Fruit fly (Drosophila melanogaster): Measurements from ENCODE around the gene iPLA2-VIA.

iPLA2-VIA gene

dm6 chr3L:9855784-9856426 is 8.2 kb downstream of the iPLA2-VIA start (continued):
- TF ChIP-seq Usf (GFP tag; optimal IDR thresholded peaks at IDR 0.05) = peak; percentile 96
- peak; percentile 96 for TF ChIP-seq sob (GFP tag; IDR thresholded peaks at IDR 0.05)
- TF ChIP-seq NfI (GFP tag; optimal IDR thresholded peaks at IDR 0.05) = peak; percentile 89
- TF ChIP-seq wek (GFP tag; optimal IDR thresholded peaks at IDR 0.05) = peak; percentile 87
- TF ChIP-seq grn (GFP tag; optimal IDR thresholded peaks at IDR 0.05) = peak; percentile 77
- peak; percentile 97 for TF ChIP-seq stc (GFP tag; IDR thresholded peaks at IDR 0.05)
- TF ChIP-seq fu2 (GFP tag; optimal IDR thresholded peaks at IDR 0.05) = peak; percentile 90
- TF ChIP-seq stwl (tag; optimal IDR thresholded peaks at IDR 0.05) = peak; percentile 66
- peak; percentile 97 for TF ChIP-seq H15 (GFP tag; IDR thresholded peaks at IDR 0.05)
- TF ChIP-seq CG6791 (GFP tag; IDR thresholded peaks at IDR 0.05; ENCODE audit: partially characterized antibody) = no peak
- TF ChIP-seq repo (GFP tag; optimal IDR thresholded peaks at IDR 0.05) = peak; percentile 97

- TF ChIP-seq HmgD (GFP tag; optimal IDR thresholded peaks at IDR 0.05) (peak; percentile 84), CG16779 (GFP tag; IDR thresholded peaks at IDR 0.05) (no peak), CG7928 (GFP tag; optimal IDR thresholded peaks at IDR 0.05) (no peak), sens-2 (GFP tag; IDR thresholded peaks at IDR 0.05) (0 out of 2 replicates have a peak, but pooled peaks have one; percentile 15), sqz (GFP tag; optimal IDR thresholded peaks at IDR 0.05) (peak; percentile 24), oc (tag; optimal IDR thresholded peaks at IDR 0.05) (no peak), CG32532 (GFP tag; IDR thresholded peaks at IDR 0.05) (no peak), Hmx (GFP tag; optimal IDR thresholded peaks at IDR 0.05) (no peak), CG9437 (GFP tag; optimal IDR thresholded peaks at IDR 0.05) (peak; percentile 2), CG12071 (GFP tag; optimal IDR thresholded peaks at IDR 0.05) (no peak), Bteb2 (GFP tag; optimal IDR thresholded peaks at IDR 0.05) (no peak), unc-4 (GFP tag; IDR thresholded peaks at IDR 0.05; ENCODE audit: partially characterized antibody) (peak; percentile 71), CG2889 (GFP tag; IDR thresholded peaks at IDR 0.05) (no peak), pb (GFP tag; optimal IDR thresholded peaks at IDR 0.05) (peak; percentile 48), chn (GFP tag; optimal IDR thresholded peaks at IDR 0.05) (peak; percentile 36), lbe (GFP tag; optimal IDR thresholded peaks at IDR 0.05) (peak; percentile 0), kay (GFP tag; optimal IDR thresholded peaks at IDR 0.05) (no peak), eyg (GFP tag; optimal IDR thresholded peaks at IDR 0.05) (no peak), CG34224 (GFP tag; IDR thresholded peaks at IDR 0.05; ENCODE audit: partially characterized antibody) (0 out of 3 replicates have a peak, but pooled peaks have one; percentile 16), sr (GFP tag; IDR thresholded peaks at IDR 0.05) (0 out of 3 replicates have a peak, but pooled peaks have one; percentile 16), CG42726 (GFP tag; IDR thresholded peaks at IDR 0.05; ENCODE audit: partially characterized antibody) (peak; percentile 30), sisA (GFP tag; IDR thresholded peaks at IDR 0.05) (no peak), ci (GFP tag; IDR thresholded peaks at IDR 0.05) (0 out of 3 replicates have a peak, but pooled peaks have one; percentile 5), fu2 (GFP tag; optimal IDR thresholded peaks at IDR 0.05) (no peak), Six4 (GFP tag; optimal IDR thresholded peaks at IDR 0.05) (no peak), gfzf (GFP tag; optimal IDR thresholded peaks at IDR 0.05) (peak; percentile 78), CG13424 (tag; optimal IDR thresholded peaks at IDR 0.05) (no peak), lmd (GFP tag; IDR thresholded peaks at IDR 0.05) (no peak), CG10654 (GFP tag; optimal IDR thresholded peaks at IDR 0.05) (no peak), ems (GFP tag; optimal IDR thresholded peaks at IDR 0.05) (no peak), Myb (GFP tag; optimal IDR thresholded peaks at IDR 0.05) (peak; percentile 9), CG1647 (GFP tag; optimal IDR thresholded peaks at IDR 0.05) (no peak), zf30C (GFP tag; optimal IDR thresholded peaks at IDR 0.05) (no peak), her (GFP tag; optimal IDR thresholded peaks at IDR 0.05) (peak; percentile 99), CG9817 (tag; optimal IDR thresholded peaks at IDR 0.05) (peak; percentile 9), CG11093 (GFP tag; IDR thresholded peaks at IDR 0.05) (no peak), CG7839 (tag; optimal IDR thresholded peaks at IDR 0.05) (no peak)
Observed at dm6 chr3L:9854583-9855519, 9.3 kb downstream of the iPLA2-VIA start, which contains the start of gene RasGAP1. TSS of gene RasGAP1 (minus strand) at chr3L:9855285.

Measured in whole organism, embryonic.